Worm (Caenorhabditis elegans) whole organism, mixed stage, embryonic: ENCODE results near the gene C04F5.8.

Experiments
- mep-1 ChIP-seq: fragments of 150-350 bp; optimal IDR thresholded peaks from 2 replicates; lab custom pipeline; 2017; ENCODE audit warnings: missing biosample characterization, missing genetic modification reagents, missing genetic modification characterization, inconsistent platforms
- nhr-237 ChIP-seq: fragments of 150-350 bp; optimal IDR thresholded peaks from 2 replicates; lab custom pipeline; 2014; ENCODE audit warnings: missing biosample characterization, missing genetic modification characterization
- nhr-76 ChIP-seq: sonication (generic microtip); optimal IDR thresholded peaks from 2 replicates; lab custom pipeline; 2017; ENCODE audit warnings: missing biosample characterization, missing genetic modification characterization
- pha-4 ChIP-seq: fragments of 150-350 bp; optimal IDR thresholded peaks from 2 replicates; lab custom pipeline; 2018; ENCODE audit warnings: missing biosample characterization, missing genetic modification reagents, missing genetic modification characterization
- sptf-1 ChIP-seq: sonication (generic microtip); optimal IDR thresholded peaks from 2 replicates; lab custom pipeline; 2017; ENCODE audit warnings: mild to moderate bottlenecking, missing genetic modification characterization, moderate library complexity, missing compliant biosample characterization
- unc-62 ChIP-seq: fragments of 150-350 bp; optimal IDR thresholded peaks from 2 replicates; lab custom pipeline; 2014; ENCODE audit warnings: missing biosample characterization, missing genetic modification reagents, missing genetic modification characterization
- ztf-11 ChIP-seq: fragments of 150-350 bp; optimal IDR thresholded peaks from 2 replicates; lab custom pipeline; 2014; ENCODE audit warnings: missing biosample characterization, missing genetic modification characterization

ce11 chrV:5155516-5155915, 42.0 kb upstream of the C04F5.8 start, which contains the start of gene srx-38:
- TF ChIP-seq pha-4 (no peak), unc-62 (GFP tag; lab: Kevin White, UChicago) (no peak), sptf-1 (tag; lab: Kevin White, UChicago) (no peak), nhr-76 (tag; lab: Kevin White, UChicago) (no peak), ztf-11 (no peak), nhr-237 (tag; lab: Kevin White, UChicago) (no peak), mep-1 (tag; lab: Kevin White, UChicago) (no peak)
